Worm (Caenorhabditis elegans) whole organism, L1 larva: ENCODE results near the gene txt-2.

Experiments
- C04F5.9 ChIP-seq: sonication (generic microtip); optimal IDR thresholded peaks from 2 replicates; lab custom pipeline; 2016; ENCODE audit warnings: missing genetic modification characterization, missing compliant biosample characterization
- F16B12.6 ChIP-seq: fragments of 150-350 bp; optimal IDR thresholded peaks from 2 replicates; lab custom pipeline; 2014; ENCODE audit warnings: missing biosample characterization, missing genetic modification characterization
- aha-1 ChIP-seq: fragments of 150-350 bp; optimal IDR thresholded peaks from 2 replicates; lab custom pipeline; 2014; ENCODE audit warnings: missing biosample characterization, missing genetic modification characterization
- elt-2 ChIP-seq: sonication (generic microtip); optimal IDR thresholded peaks from 2 replicates; lab custom pipeline; 2016; ENCODE audit warnings: missing genetic modification characterization, mild to moderate bottlenecking, inconsistent platforms, missing compliant biosample characterization, missing genetic modification reagents
- elt-3 ChIP-seq, 6 experiments: fragments of 150-350 bp in 1 of 6; sonication (generic microtip); optimal IDR thresholded peaks; 2 replicates each; lab custom pipeline; 2017 to 2018; ENCODE audit warnings: missing biosample characterization in 6 of 6, missing genetic modification characterization in 6 of 6, inconsistent platforms in 1 of 6
- fkh-10 ChIP-seq: sonication (generic microtip); optimal IDR thresholded peaks from 2 replicates; lab custom pipeline; 2017; ENCODE audit warnings: missing biosample characterization, missing genetic modification reagents, missing genetic modification characterization
- fkh-4 ChIP-seq: sonication (generic microtip); optimal IDR thresholded peaks from 2 replicates; lab custom pipeline; 2016; ENCODE audit warnings: missing compliant biosample characterization, missing genetic modification characterization, borderline replicate concordance
- nhr-237 ChIP-seq: fragments of 150-350 bp; optimal IDR thresholded peaks from 2 replicates; lab custom pipeline; 2014; ENCODE audit warnings: missing biosample characterization, missing genetic modification characterization
- nhr-77 ChIP-seq: fragments of 150-350 bp; optimal IDR thresholded peaks from 2 replicates; lab custom pipeline; 2014; ENCODE audit warnings: missing biosample characterization, missing genetic modification characterization
- pqm-1 ChIP-seq: sonication (generic microtip); optimal IDR thresholded peaks from 3 replicates; lab custom pipeline; 2017; ENCODE audit warnings: missing biosample characterization, missing genetic modification characterization
- sox-4 ChIP-seq: sonication (generic microtip); optimal IDR thresholded peaks from 2 replicates; lab custom pipeline; 2016; ENCODE audit warnings: missing genetic modification characterization, missing compliant biosample characterization
- unc-130 ChIP-seq: fragments of 150-350 bp; optimal IDR thresholded peaks from 2 replicates; lab custom pipeline; 2017; ENCODE audit warnings: missing biosample characterization, missing genetic modification characterization, inconsistent platforms
- unc-62 ChIP-seq: fragments of 150-350 bp; optimal IDR thresholded peaks from 2 replicates; lab custom pipeline; 2014; ENCODE audit warnings: missing biosample characterization, missing genetic modification reagents, missing genetic modification characterization

DNA sequence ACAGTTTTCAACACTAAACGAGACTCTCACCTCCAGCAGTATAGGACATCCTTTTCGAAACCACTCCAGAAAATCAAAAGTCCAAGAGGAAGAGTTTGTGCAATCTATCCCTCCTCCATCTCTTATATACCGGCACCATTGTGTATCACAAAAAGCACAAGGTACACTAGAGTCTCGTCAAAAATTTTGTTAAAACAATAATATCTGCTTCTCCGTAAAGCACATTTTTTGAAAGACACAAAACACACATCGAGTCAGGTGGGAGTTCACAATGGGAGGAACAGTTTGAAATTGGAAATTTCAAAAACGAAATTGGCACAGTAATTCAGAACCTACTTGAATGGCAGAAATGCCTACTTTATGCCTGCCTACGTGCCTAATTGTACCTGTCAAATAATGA lies 2.2 kb upstream of the txt-2 start, which contains the start of gene R02C2.7:
- TF ChIP-seq elt-3 (tag; optimal IDR thresholded peaks at IDR 0.05; lab: Kevin White, UChicago) (no peak), unc-62 (no peak), elt-2 (tag; lab: Kevin White, UChicago) (no peak), fkh-4 (tag; lab: Kevin White, UChicago) (no peak), nhr-77 (tag; lab: Kevin White, UChicago) (no peak), F16B12.6 (tag; lab: Kevin White, UChicago) (no peak), pqm-1 (tag; lab: Kevin White, UChicago) (no peak), nhr-237 (tag; lab: Kevin White, UChicago) (no peak), C04F5.9 (no peak), aha-1 (no peak), unc-130 (tag; lab: Kevin White, UChicago) (no peak), fkh-10 (GFP tag; lab: Kevin White, UChicago) (no peak), sox-4 (no peak)
